Worm (Caenorhabditis elegans): ENCODE data around the gene ptr-6.

Gene ptr-6

DNA sequence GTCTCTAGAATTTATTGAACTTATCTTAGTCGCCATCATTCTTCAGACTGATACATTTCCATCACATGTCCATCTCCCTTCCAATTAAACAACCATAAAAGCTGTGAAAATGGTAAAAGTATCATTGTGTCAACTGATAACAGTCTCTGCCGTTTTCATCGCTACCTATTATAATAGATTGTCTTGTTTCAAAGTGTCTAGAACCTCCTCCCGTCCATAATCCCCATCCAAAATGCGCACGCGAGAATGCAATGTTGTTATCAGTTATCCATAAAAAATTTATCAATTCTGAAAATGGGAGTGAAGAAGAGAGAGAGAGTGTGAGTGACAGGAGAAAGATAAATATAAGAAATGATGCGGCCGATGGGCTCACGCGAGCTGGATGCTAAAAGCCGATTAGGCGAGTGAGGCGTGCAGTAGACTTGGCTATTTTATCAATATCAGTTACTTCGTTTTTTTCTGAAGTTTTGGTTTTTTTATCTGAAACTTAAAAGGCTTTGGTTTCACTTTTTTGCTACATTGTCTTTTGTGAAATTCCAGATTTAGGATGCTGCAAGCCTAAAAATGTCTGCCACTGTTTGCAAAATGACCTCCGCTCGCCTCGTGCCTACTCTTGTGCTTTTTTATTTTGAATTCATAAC, 44.6 kb downstream of the ptr-6 start (continued):
- TF ChIP-seq nhr-77 (tag; optimal IDR thresholded peaks at IDR 0.05) = no peak
- peak in 1 of 2 experiments; percentile 6 for TF ChIP-seq lsy-2 (tag; optimal IDR thresholded peaks at IDR 0.05)
- no peak for TF ChIP-seq nhr-237 (tag; optimal IDR thresholded peaks at IDR 0.05)
- TF ChIP-seq zag-1 (tag; optimal IDR thresholded peaks at IDR 0.05) = no peak
- no peak for TF ChIP-seq nhr-11 (tag; optimal IDR thresholded peaks at IDR 0.05)
- TF ChIP-seq mab-5 (tag; optimal IDR thresholded peaks at IDR 0.05) = no peak

DNA sequence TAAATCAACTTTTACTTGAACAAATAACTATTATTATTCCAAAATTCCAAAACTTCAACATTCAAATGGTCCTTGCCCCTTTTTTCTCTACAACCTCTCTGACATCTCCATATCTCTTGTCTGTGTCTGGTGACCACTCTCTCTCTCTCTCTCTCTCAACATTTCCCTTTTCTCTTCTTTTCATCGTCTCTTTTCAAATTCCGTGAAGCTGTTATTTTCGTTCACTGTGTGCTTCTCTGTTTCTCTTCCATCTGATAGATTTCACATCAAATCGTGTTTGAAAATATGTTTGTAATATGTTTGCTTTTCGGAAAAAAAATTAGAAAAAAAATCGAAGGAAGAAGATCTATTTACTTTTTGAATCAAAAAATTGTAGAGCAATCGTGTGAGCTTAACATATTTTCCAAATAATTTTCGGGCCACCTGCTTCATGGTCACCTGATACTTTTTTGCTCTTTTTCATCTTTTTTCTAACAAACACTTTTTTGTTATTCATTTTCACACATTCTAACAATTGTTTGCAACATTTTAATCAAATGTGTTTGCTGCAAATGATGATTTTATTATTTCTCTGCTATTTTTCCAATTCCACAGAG, 45.6 kb downstream of the ptr-6 start:
- no peak for TF ChIP-seq ztf-4 (tag; optimal IDR thresholded peaks at IDR 0.05)
- no peak for TF ChIP-seq mab-5 (tag; optimal IDR thresholded peaks at IDR 0.05)
- TF ChIP-seq skn-1 (tag; optimal IDR thresholded peaks at IDR 0.05) = no peak
- no peak for TF ChIP-seq lin-13 (GFP tag; optimal IDR thresholded peaks at IDR 0.05)
- TF ChIP-seq alr-1 (tag; optimal IDR thresholded peaks at IDR 0.05) = no peak
- peak; percentile 58 for TF ChIP-seq ama-1 (optimal IDR thresholded peaks at IDR 0.05)
- no peak for TF ChIP-seq unc-62 (GFP tag; optimal IDR thresholded peaks at IDR 0.05)
- no peak for TF ChIP-seq ZK546.5 (tag; optimal IDR thresholded peaks at IDR 0.05)
- TF ChIP-seq F13H6.1 (tag; optimal IDR thresholded peaks at IDR 0.05) = peak; percentile 60
- peak; percentile 3 for TF ChIP-seq fos-1 (tag; optimal IDR thresholded peaks at IDR 0.05)
- peak; percentile 72 for TF ChIP-seq C34F6.9 (tag; optimal IDR thresholded peaks at IDR 0.05)
- TF ChIP-seq nhr-23 (tag; optimal IDR thresholded peaks at IDR 0.05) = no peak
- peak in 1 of 2 experiments; percentile 72 for TF ChIP-seq lsy-2 (tag; optimal IDR thresholded peaks at IDR 0.05)
- no peak for TF ChIP-seq elt-1 (tag; optimal IDR thresholded peaks at IDR 0.05)
- no peak for TF ChIP-seq mdl-1 (tag; optimal IDR thresholded peaks at IDR 0.05)
- peak; percentile 33 for TF ChIP-seq sma-9 (GFP tag; optimal IDR thresholded peaks at IDR 0.05)
- no peak for TF ChIP-seq sma-9 (tag; optimal IDR thresholded peaks at IDR 0.05)
- TF ChIP-seq Y55F3AM.14 (GFP tag; optimal IDR thresholded peaks at IDR 0.05) = no peak
- no peak for TF ChIP-seq nhr-237 (tag; optimal IDR thresholded peaks at IDR 0.05)
- peak; percentile 55 for TF ChIP-seq nhr-129 (tag; optimal IDR thresholded peaks at IDR 0.05)
- TF ChIP-seq nhr-25 (tag; optimal IDR thresholded peaks at IDR 0.05) = no peak
- no peak for TF ChIP-seq lin-39 (tag; optimal IDR thresholded peaks at IDR 0.05)
- peak; percentile 6 for TF ChIP-seq snpc-4 (tag; optimal IDR thresholded peaks at IDR 0.05)
- TF ChIP-seq dmd-4 (tag; optimal IDR thresholded peaks at IDR 0.05) = peak; percentile 48
- TF ChIP-seq nhr-12 (tag; optimal IDR thresholded peaks at IDR 0.05) = no peak
- no peak for TF ChIP-seq unc-39 (tag; optimal IDR thresholded peaks at IDR 0.05)
- peak; percentile 49 for TF ChIP-seq unc-55 (GFP tag; optimal IDR thresholded peaks at IDR 0.05)
- no peak for TF ChIP-seq ceh-82 (tag; optimal IDR thresholded peaks at IDR 0.05)
- TF ChIP-seq blmp-1 (tag; optimal IDR thresholded peaks at IDR 0.05; ENCODE audit: insufficient read depth) = peak; percentile 29
- TF ChIP-seq nhr-6 (tag; optimal IDR thresholded peaks at IDR 0.05) = peak; percentile 51
- no peak for TF ChIP-seq egl-27 (tag; optimal IDR thresholded peaks at IDR 0.05)
- TF ChIP-seq crh-2 (tag; optimal IDR thresholded peaks at IDR 0.05) = no peak
- TF ChIP-seq nhr-77 (tag; optimal IDR thresholded peaks at IDR 0.05) = no peak
- no peak for TF ChIP-seq R02D3.7 (tag; optimal IDR thresholded peaks at IDR 0.05)
- TF ChIP-seq lin-11 (tag; optimal IDR thresholded peaks at IDR 0.05) = no peak

DNA sequence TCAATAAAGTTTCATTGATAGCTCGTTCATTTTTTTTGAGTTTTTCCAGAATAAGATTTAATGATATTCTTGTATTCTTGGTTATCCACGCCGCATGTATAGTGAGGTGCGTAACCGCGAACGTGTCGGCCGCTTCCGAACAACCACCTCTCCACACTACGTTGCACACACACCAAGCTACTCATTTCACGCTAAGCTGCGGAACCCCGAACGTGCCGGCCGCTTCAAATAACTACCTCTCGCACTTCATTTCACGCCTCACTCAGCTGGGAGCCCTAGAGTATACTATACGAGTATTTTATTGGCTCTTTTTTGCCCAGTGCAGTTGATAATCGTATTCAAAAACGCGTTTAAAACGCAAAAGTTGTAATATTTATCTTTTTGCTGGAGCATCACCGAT, 46.4 kb downstream of the ptr-6 start:
- TF ChIP-seq snpc-4 (tag; optimal IDR thresholded peaks at IDR 0.05) = peak; percentile 90

DNA sequence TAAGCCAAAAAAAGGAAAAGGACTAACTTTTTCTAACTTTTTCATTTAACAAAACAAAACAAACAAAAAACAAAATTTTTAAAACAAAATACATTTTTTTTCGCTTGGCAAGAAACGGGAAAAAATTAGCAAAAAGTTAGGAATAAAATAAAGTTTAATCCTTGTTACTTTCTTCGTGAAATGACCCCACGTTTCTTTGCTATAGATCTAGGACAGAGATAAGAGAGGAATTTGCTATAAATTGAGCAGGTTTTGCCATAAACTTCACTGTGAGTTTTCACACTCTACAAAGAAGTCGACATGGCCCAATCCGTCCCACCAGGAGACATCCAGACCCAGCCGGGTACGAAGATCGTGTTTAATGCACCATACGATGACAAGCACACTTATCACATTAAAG, 47.1 kb downstream of the ptr-6 start, which contains the start of gene msp-50:
Gene msp-50, plus strand, starts transcription at position 301 of the 400 bp plus-strand sequence.
- TF ChIP-seq nhr-129 (tag; optimal IDR thresholded peaks at IDR 0.05) = no peak
- TF ChIP-seq nhr-12 (tag; optimal IDR thresholded peaks at IDR 0.05) = no peak
- no peak for TF ChIP-seq unc-39 (tag; optimal IDR thresholded peaks at IDR 0.05)
- TF ChIP-seq sma-9 (GFP tag; optimal IDR thresholded peaks at IDR 0.05) = no peak
- no peak for TF ChIP-seq sma-9 (tag; optimal IDR thresholded peaks at IDR 0.05)
- TF ChIP-seq lin-13 (GFP tag; optimal IDR thresholded peaks at IDR 0.05) = no peak
- no peak for TF ChIP-seq lin-39 (tag; optimal IDR thresholded peaks at IDR 0.05)
- no peak for TF ChIP-seq ceh-16 (tag; optimal IDR thresholded peaks at IDR 0.05)
- no peak for TF ChIP-seq lsy-2 (tag; optimal IDR thresholded peaks at IDR 0.05)
- TF ChIP-seq peb-1 (tag; optimal IDR thresholded peaks at IDR 0.05) = no peak
- no peak for TF ChIP-seq unc-62 (GFP tag; optimal IDR thresholded peaks at IDR 0.05)

Measured in whole organism, L2 larva.